Fruit fly (Drosophila melanogaster) Kc167 (cell line): ENCODE measurements around the gene PNKP.

Source experiments
- Myc ChIP-seq: fragments of >200 bp; optimal IDR thresholded peaks from 2 replicates; lab custom pipeline; 2017; ENCODE audit warnings: missing external identifiers
- h ChIP-seq: fragments of >200 bp; optimal IDR thresholded peaks from 3 replicates; lab custom pipeline; 2018; ENCODE audit warnings: missing external identifiers
- insv ChIP-seq: fragments of >200 bp; optimal IDR thresholded peaks from 3 replicates; lab custom pipeline; 2018; ENCODE audit warnings: missing external identifiers
- ttk ChIP-seq: sonication (Bioruptor generic); optimal IDR thresholded peaks from 2 replicates; lab custom pipeline; 2017; ENCODE audit warnings: missing external identifiers

dm6 chr3R:8357372-8357992 lies 14.2 kb upstream of the PNKP start:
- TF ChIP-seq h (lab: Kevin White, UChicago): no peak
- no peak for TF ChIP-seq ttk
- TF ChIP-seq insv (lab: Kevin White, UChicago): no peak
- no peak for TF ChIP-seq Myc (lab: Kevin White, UChicago)
